Fruit fly (Drosophila melanogaster) whole organism, embryonic: ENCODE measurements around the gene CG32099.

Experiments used
- ATbp ChIP-seq: fragments of 200-800 bp; sonication (Bioruptor generic); optimal IDR thresholded peaks from 2 replicates; lab custom pipeline; 2017; ENCODE audit warnings: missing biosample characterization, mild to moderate bottlenecking, missing genetic modification characterization, missing genetic modification reagents
- Adf1 ChIP-seq: fragments of 200-800 bp; sonication (Bioruptor generic); IDR thresholded peaks from 2 replicates; pipeline ENCODE4 v1.3.6; 2022; ENCODE audit warnings: missing biosample characterization, missing genetic modification characterization
- Aef1 ChIP-seq: fragments of 200-800 bp; sonication (Bioruptor generic); IDR thresholded peaks from 3 replicates; pipeline ENCODE4 v1.3.6; 2022; ENCODE audit warnings: missing biosample characterization, missing genetic modification characterization
- Antp ChIP-seq: fragments of 200-800 bp; sonication (Bioruptor generic); optimal IDR thresholded peaks from 3 replicates; lab custom pipeline; 2016; ENCODE audit warnings: missing biosample characterization, missing genetic modification characterization
- Atf-2 ChIP-seq: fragments of 200-800 bp; sonication (Bioruptor generic); optimal IDR thresholded peaks from 2 replicates; lab custom pipeline; 2016; ENCODE audit warnings: missing biosample characterization, missing genetic modification characterization
- C15 ChIP-seq: fragments of 200-800 bp; sonication (Bioruptor generic); IDR thresholded peaks from 3 replicates; pipeline ENCODE4 v1.3.6; 2022; ENCODE audit warnings: missing biosample characterization, missing genetic modification characterization
- CG11247 ChIP-seq: fragments of 200-800 bp; sonication (Bioruptor generic); IDR thresholded peaks from 2 replicates; pipeline ENCODE4 v1.3.6; 2022; ENCODE audit warnings: missing biosample characterization, missing genetic modification characterization
- CG11723 ChIP-seq: fragments of 200-800 bp; sonication (Bioruptor generic); optimal IDR thresholded peaks from 2 replicates; lab custom pipeline; 2017; ENCODE audit warnings: missing biosample characterization, mild to moderate bottlenecking, missing genetic modification characterization
- CG13624 ChIP-seq: fragments of 200-800 bp; sonication (Bioruptor generic); optimal IDR thresholded peaks from 2 replicates; lab custom pipeline; 2016; ENCODE audit warnings: missing biosample characterization, missing genetic modification characterization
- CG13894 ChIP-seq: fragments of 200-800 bp; sonication (Bioruptor generic); optimal IDR thresholded peaks from 3 replicates; lab custom pipeline; 2018; ENCODE audit warnings: missing biosample characterization, mild to moderate bottlenecking, missing genetic modification characterization, moderate library complexity
- CG31441 ChIP-seq: fragments of 200-800 bp; sonication (Bioruptor generic); IDR thresholded peaks from 2 replicates; pipeline ENCODE4 v1.3.6; 2022; ENCODE audit warnings: missing biosample characterization, missing genetic modification characterization
- CG3726 ChIP-seq: fragments of 200-800 bp; sonication (Bioruptor generic); IDR thresholded peaks from 3 replicates; pipeline ENCODE4, ENCODE4 v1.3.6; 2022; ENCODE audit warnings: missing biosample characterization, missing genetic modification characterization
- CG43689 ChIP-seq: fragments of 200-800 bp; sonication (Bioruptor generic); IDR thresholded peaks from 2 replicates; pipeline ENCODE4 v1.3.6; 2022; ENCODE audit warnings: missing biosample characterization, missing genetic modification characterization
- CG4854 ChIP-seq: fragments of 200-800 bp; sonication (Bioruptor generic); optimal IDR thresholded peaks from 2 replicates; lab custom pipeline; 2016; ENCODE audit warnings: missing biosample characterization, missing genetic modification characterization, inconsistent platforms
- CG6689 ChIP-seq: fragments of 200-800 bp; sonication (Bioruptor generic); IDR thresholded peaks from 2 replicates; pipeline ENCODE4 v1.3.6; 2022; ENCODE audit warnings: missing biosample characterization, missing genetic modification characterization
- Chrac-16 ChIP-seq: fragments of 200-800 bp; sonication (Bioruptor generic); optimal IDR thresholded peaks from 3 replicates; lab custom pipeline; 2016; ENCODE audit warnings: missing biosample characterization, missing genetic modification characterization
- Dp ChIP-seq: fragments of 200-800 bp; sonication (Bioruptor generic); optimal IDR thresholded peaks from 2 replicates; lab custom pipeline; 2018; ENCODE audit warnings: missing biosample characterization, mild to moderate bottlenecking, missing genetic modification characterization, moderate library complexity
- Eip74EF ChIP-seq, 2 experiments: fragments of 200-800 bp in 1 of 2; fragments of >200 bp in 1 of 2; sonication (Bioruptor generic) in 1 of 2; optimal IDR thresholded peaks; 2 replicates each; lab custom pipeline; 2017 to 2019; ENCODE audit warnings: missing biosample characterization in 2 of 2, missing genetic modification characterization in 2 of 2, mild to moderate bottlenecking in 1 of 2, moderate library complexity in 1 of 2
- Elba2 ChIP-seq: fragments of 200-800 bp; sonication (Bioruptor generic); optimal IDR thresholded peaks from 3 replicates; lab custom pipeline; 2016; ENCODE audit warnings: missing biosample characterization, missing genetic modification characterization
- Fer3 ChIP-seq: fragments of 200-800 bp; sonication (Bioruptor generic); optimal IDR thresholded peaks from 2 replicates; lab custom pipeline; 2018; ENCODE audit warnings: missing biosample characterization, mild to moderate bottlenecking, missing genetic modification characterization, moderate library complexity
- Gsc ChIP-seq: fragments of 200-800 bp; sonication (Bioruptor generic); IDR thresholded peaks from 2 replicates; pipeline ENCODE4 v1.3.6; 2022; ENCODE audit warnings: missing biosample characterization, missing genetic modification characterization
- HLH3B ChIP-seq: fragments of 200-800 bp; sonication (Bioruptor generic); IDR thresholded peaks from 2 replicates; pipeline ENCODE4 v1.3.6; 2022; ENCODE audit warnings: missing biosample characterization, missing genetic modification characterization
- Lhr ChIP-seq: fragments of 200-800 bp; sonication (Bioruptor generic); optimal IDR thresholded peaks from 3 replicates; lab custom pipeline; 2017; ENCODE audit warnings: mild to moderate bottlenecking, missing biosample characterization, missing genetic modification reagents, missing genetic modification characterization
- Ptx1 ChIP-seq: fragments of 200-800 bp; sonication (Bioruptor generic); IDR thresholded peaks from 2 replicates; pipeline ENCODE4 v1.3.6; 2022; ENCODE audit warnings: missing biosample characterization, missing genetic modification characterization
- Rx ChIP-seq: fragments of 200-800 bp; sonication (Bioruptor generic); IDR thresholded peaks from 2 replicates; pipeline ENCODE4 v1.3.6; 2022; ENCODE audit warnings: missing biosample characterization, missing genetic modification characterization
- Sry-δ ChIP-seq: fragments of 200-800 bp; sonication (Bioruptor generic); optimal IDR thresholded peaks from 2 replicates; lab custom pipeline; 2016; ENCODE audit warnings: missing biosample characterization, missing genetic modification characterization
- Xrp1 ChIP-seq: fragments of 200-800 bp; sonication (Bioruptor generic); IDR thresholded peaks from 2 replicates; pipeline ENCODE4 v1.3.6; 2022; ENCODE audit warnings: missing biosample characterization, missing genetic modification characterization
- ac ChIP-seq: fragments of 200-800 bp; sonication (Bioruptor generic); optimal IDR thresholded peaks from 3 replicates; lab custom pipeline; 2017; ENCODE audit warnings: missing biosample characterization, mild to moderate bottlenecking, missing genetic modification characterization
- amos ChIP-seq: fragments of 200-800 bp; sonication (Bioruptor generic); IDR thresholded peaks from 2 replicates; pipeline ENCODE4 v1.3.6; 2022; ENCODE audit warnings: missing biosample characterization, missing genetic modification characterization; ENCODE audit not compliant: partially characterized antibody
- ase ChIP-seq: fragments of 200-800 bp; sonication (Bioruptor generic); IDR thresholded peaks from 3 replicates; pipeline ENCODE4 v1.3.6; 2022; ENCODE audit warnings: missing biosample characterization, missing genetic modification characterization
- ash1 ChIP-seq: fragments of 200-800 bp; sonication (Bioruptor generic); optimal IDR thresholded peaks from 2 replicates; lab custom pipeline; 2018; ENCODE audit warnings: missing biosample characterization, mild to moderate bottlenecking, missing genetic modification characterization
- bsh ChIP-seq, 2 experiments: fragments of 200-800 bp; sonication (Bioruptor generic); optimal IDR thresholded peaks; 2 replicates each; lab custom pipeline; 2017 to 2018; ENCODE audit warnings: mild to moderate bottlenecking in 2 of 2, missing biosample characterization in 2 of 2, missing genetic modification characterization in 2 of 2, moderate library complexity in 1 of 2
- dysf ChIP-seq: fragments of 200-800 bp; sonication (Bioruptor generic); IDR thresholded peaks from 3 replicates; pipeline ENCODE4 v1.3.6; 2022; ENCODE audit warnings: missing biosample characterization, missing genetic modification characterization
- esg ChIP-seq: fragments of 200-800 bp; sonication (Bioruptor generic); conservative IDR thresholded peaks from 2 replicates; pipeline ENCODE4 v1.3.6; 2022; ENCODE audit warnings: missing biosample characterization, missing genetic modification characterization
- exex ChIP-seq: fragments of 200-800 bp; sonication (Bioruptor generic); optimal IDR thresholded peaks from 4 replicates; lab custom pipeline; 2018; ENCODE audit warnings: missing biosample characterization, mild to moderate bottlenecking, missing genetic modification characterization, moderate library complexity
- fd3F ChIP-seq: fragments of 200-800 bp; sonication (Bioruptor generic); optimal IDR thresholded peaks from 2 replicates; lab custom pipeline; 2018; ENCODE audit warnings: missing biosample characterization, mild to moderate bottlenecking, missing genetic modification characterization, moderate library complexity
- gcm ChIP-seq: fragments of 200-800 bp; sonication (Bioruptor generic); optimal IDR thresholded peaks from 2 replicates; lab custom pipeline; 2019; ENCODE audit warnings: missing biosample characterization, mild to moderate bottlenecking, missing genetic modification characterization, moderate library complexity
- hth ChIP-seq: fragments of >200 bp; optimal IDR thresholded peaks from 2 replicates; lab custom pipeline; 2017; ENCODE audit warnings: inconsistent platforms
- ken ChIP-seq: fragments of 200-800 bp; sonication (Bioruptor generic); IDR thresholded peaks from 3 replicates; pipeline ENCODE4 v1.3.6; 2022; ENCODE audit warnings: missing biosample characterization, missing genetic modification characterization
- lbe ChIP-seq: fragments of 200-800 bp; sonication (Bioruptor generic); optimal IDR thresholded peaks from 2 replicates; lab custom pipeline; 2016; ENCODE audit warnings: missing biosample characterization, mild to moderate bottlenecking, missing genetic modification characterization
- luna ChIP-seq: fragments of 200-800 bp; sonication (Bioruptor generic); optimal IDR thresholded peaks from 2 replicates; lab custom pipeline; 2016; ENCODE audit warnings: missing biosample characterization, missing genetic modification characterization
- sens ChIP-seq: fragments of 200-800 bp; sonication (Bioruptor generic); peaks from one replicate; lab custom pipeline; 2016; ENCODE audit warnings: missing biosample characterization, missing genetic modification characterization
- shn ChIP-seq: fragments of 200-800 bp; sonication (Bioruptor generic); optimal IDR thresholded peaks from 3 replicates; lab custom pipeline; 2016; ENCODE audit warnings: missing biosample characterization, missing genetic modification characterization
- sima ChIP-seq: fragments of 200-800 bp; sonication (Bioruptor generic); optimal IDR thresholded peaks from 2 replicates; lab custom pipeline; 2016; ENCODE audit warnings: missing biosample characterization, missing genetic modification characterization
- slp2 ChIP-seq: fragments of 200-800 bp; sonication (Bioruptor generic); optimal IDR thresholded peaks from 2 replicates; lab custom pipeline; 2016; ENCODE audit warnings: missing biosample characterization, missing genetic modification characterization
- tin ChIP-seq: fragments of 200-800 bp; sonication (Bioruptor generic); optimal IDR thresholded peaks from 3 replicates; lab custom pipeline; 2016; ENCODE audit warnings: missing biosample characterization, missing genetic modification characterization
- unpg ChIP-seq: fragments of 200-800 bp; sonication (Bioruptor generic); optimal IDR thresholded peaks from 3 replicates; lab custom pipeline; 2018; ENCODE audit warnings: missing biosample characterization, mild to moderate bottlenecking, missing genetic modification characterization, moderate library complexity
- wor ChIP-seq: fragments of 200-800 bp; sonication (Bioruptor generic); IDR thresholded peaks from 2 replicates; pipeline ENCODE4 v1.3.6; 2022; ENCODE audit warnings: missing biosample characterization, missing genetic modification characterization
- zen ChIP-seq: fragments of 200-800 bp; sonication (Bioruptor generic); optimal IDR thresholded peaks from 3 replicates; lab custom pipeline; 2018; ENCODE audit warnings: missing biosample characterization, mild to moderate bottlenecking, missing genetic modification characterization, moderate library complexity
- zf30C ChIP-seq: fragments of 200-800 bp; sonication (Bioruptor generic); optimal IDR thresholded peaks from 3 replicates; lab custom pipeline; 2018; ENCODE audit warnings: missing biosample characterization, mild to moderate bottlenecking, missing genetic modification characterization

Gene CG32099

DNA sequence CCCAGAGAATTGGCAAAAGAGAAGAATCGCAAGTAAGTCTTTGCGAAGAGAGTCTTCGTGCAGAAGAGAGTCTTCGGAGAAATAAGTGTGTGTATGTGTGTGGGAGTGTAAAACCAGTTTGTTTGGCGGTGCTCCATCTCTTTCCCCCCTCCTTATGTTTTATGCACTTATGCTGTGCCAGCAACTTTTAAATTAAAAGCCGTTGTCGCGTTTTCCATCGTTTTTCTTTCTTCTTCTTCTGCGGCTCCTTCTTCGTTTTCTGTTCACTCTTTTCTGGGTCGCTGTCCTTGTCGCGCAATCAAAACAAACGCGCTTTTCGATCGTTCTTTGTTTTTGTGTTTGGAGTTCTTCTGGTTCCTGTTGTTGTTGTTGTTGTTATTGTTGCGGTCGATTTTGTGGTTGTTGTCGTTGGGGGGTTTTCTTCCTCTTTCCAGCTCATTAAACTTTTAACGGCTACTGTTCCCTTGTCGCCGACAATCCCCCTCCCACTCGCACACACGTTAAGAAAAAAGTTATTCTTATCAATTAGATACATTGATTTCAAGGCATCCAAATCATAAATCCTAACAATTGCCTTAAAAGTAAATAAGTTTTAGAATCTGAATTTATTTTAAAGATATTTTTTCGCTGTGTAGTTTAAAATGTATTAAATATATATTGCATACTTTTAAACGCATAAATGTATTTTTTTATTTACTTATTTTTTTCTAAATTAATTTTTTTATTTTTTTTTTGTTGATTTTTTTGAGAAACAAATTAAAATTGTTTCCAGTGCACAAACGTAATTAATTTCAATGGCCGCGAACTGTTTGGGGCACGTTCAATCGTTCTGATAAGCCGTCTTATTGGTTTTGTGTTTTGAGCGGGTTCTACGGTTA, 37.8 kb upstream of the CG32099 start (continued):
- TF ChIP-seq Gsc (no peak), C15 (GFP tag; lab: Robert Waterston, UW) (no peak), Sry-δ (GFP tag; lab: Kevin White, UChicago) (no peak), ac (GFP tag; lab: Kevin White, UChicago) (no peak), luna (GFP tag; lab: Kevin White, UChicago) (no peak), CG11247 (no peak; the same call in 1 of the 2 replicates), Aef1 (GFP tag; lab: Robert Waterston, UW) (peak; percentile 55), CG13624 (GFP tag; lab: Kevin White, UChicago) (peak; percentile 47), sens (GFP tag; lab: Kevin White, UChicago) (peak; percentile 95), CG6689 (peak; percentile 85), ash1 (GFP tag; lab: Kevin White, UChicago) (no peak), Fer3 (tag; lab: Kevin White, UChicago) (peak; percentile 79), ATbp (GFP tag; lab: Kevin White, UChicago) (peak; percentile 47), tin (peak; percentile 57), Dp (no peak), esg (peak; percentile 74), ken (GFP tag; lab: Robert Waterston, UW) (peak; percentile 62; the same call in 1 of the 3 replicates), shn (GFP tag; lab: Kevin White, UChicago) (peak; percentile 33), dysf (peak; percentile 85), ase (GFP tag; lab: Robert Waterston, UW) (0 out of 3 replicates have a peak, but pooled peaks have one; percentile 57), CG43689 (GFP tag; lab: Robert Waterston, UW) (no peak), slp2 (GFP tag; lab: Kevin White, UChicago) (peak; percentile 35), CG4854 (GFP tag; lab: Kevin White, UChicago) (no peak), exex (peak; percentile 60), Atf-2 (GFP tag; lab: Kevin White, UChicago) (no peak), unpg (GFP tag; lab: Kevin White, UChicago) (peak; percentile 86), Chrac-16 (peak; percentile 78), Ptx1 (GFP tag; lab: Robert Waterston, UW) (peak; percentile 80), Antp (GFP tag; lab: Kevin White, UChicago) (no peak), Lhr (peak; percentile 11), CG3726 (GFP tag; lab: Robert Waterston, UW) (peak; percentile 63; the same call in 1 of the 3 replicates), CG11723 (GFP tag; lab: Kevin White, UChicago) (no peak), lbe (no peak), hth (lab: Kevin White, UChicago) (no peak), zf30C (GFP tag; lab: Kevin White, UChicago) (peak; percentile 71), bsh (GFP tag; optimal IDR thresholded peaks at IDR 0.05; lab: Kevin White, UChicago) (peak; percentile 52 to 95), Rx (no peak), gcm (GFP tag; lab: Kevin White, UChicago) (peak; percentile 88), Elba2 (GFP tag; lab: Kevin White, UChicago) (no peak), zen (tag; lab: Kevin White, UChicago) (peak; percentile 82), Adf1 (no peak), amos (no peak), CG31441 (peak; percentile 96), wor (GFP tag; lab: Robert Waterston, UW) (peak; percentile 66), HLH3B (GFP tag; lab: Robert Waterston, UW) (peak; percentile 72; the same call in 1 of the 2 replicates), Xrp1 (GFP tag; lab: Robert Waterston, UW) (peak; percentile 88), sima (GFP tag; lab: Kevin White, UChicago) (no peak), Eip74EF (GFP tag; optimal IDR thresholded peaks at IDR 0.05; lab: Kevin White, UChicago) (peak in 1 of 2 experiments; percentile 82), CG13894 (no peak), fd3F (GFP tag; lab: Kevin White, UChicago) (peak; percentile 81)
